Worm (Caenorhabditis elegans) whole organism, L4 larva: Measurements from ENCODE around the gene srlf-14.

Experiments
- R02D3.7 ChIP-seq: fragments of 150-350 bp; sonication (generic microtip); optimal IDR thresholded peaks from 3 replicates; lab custom pipeline; 2014; ENCODE audit warnings: missing biosample characterization, missing genetic modification characterization
- T20F7.1 ChIP-seq: fragments of 200-800 bp; sonication (Bioruptor generic); optimal IDR thresholded peaks from 2 replicates; lab custom pipeline; 2018; ENCODE audit warnings: mild to moderate bottlenecking, missing genetic modification characterization, missing compliant biosample characterization
- aha-1 ChIP-seq: fragments of 150-350 bp; peaks from one replicate; lab custom pipeline; 2014; ENCODE audit warnings: missing biosample characterization, missing genetic modification characterization
- ceh-44 ChIP-seq: fragments of 200-800 bp; sonication (Bioruptor generic); IDR thresholded peaks from 2 replicates; pipeline ENCODE4 v1.3.6; 2022; ENCODE audit warnings: missing genetic modification reagents, missing genetic modification characterization, missing compliant biosample characterization
- ceh-62 ChIP-seq: sonication (generic microtip); optimal IDR thresholded peaks from 2 replicates; lab custom pipeline; 2017; ENCODE audit warnings: missing biosample characterization, missing genetic modification characterization
- cey-2 ChIP-seq: sonication (generic microtip); optimal IDR thresholded peaks from 3 replicates; lab custom pipeline; 2017; ENCODE audit warnings: missing genetic modification characterization, mild to moderate bottlenecking, missing compliant biosample characterization, antibody characterized with exemption, borderline replicate concordance; ENCODE audit not compliant: insufficient read depth
- ctbp-1 ChIP-seq: fragments of 200-800 bp; sonication (Bioruptor generic); IDR thresholded peaks from 2 replicates; pipeline ENCODE4 v1.3.6; 2022; ENCODE audit warnings: missing genetic modification reagents, missing genetic modification characterization, missing compliant biosample characterization
- daf-16 ChIP-seq, 3 experiments: sonication (generic microtip); optimal IDR thresholded peaks; 2 replicates each; lab custom pipeline; 2016 to 2017; ENCODE audit warnings: missing genetic modification characterization in 3 of 3, missing genetic modification reagents in 3 of 3, mild to moderate bottlenecking in 2 of 3, missing compliant biosample characterization in 2 of 3, missing biosample characterization in 1 of 3, moderate library complexity in 1 of 3
- dmd-6 ChIP-seq: fragments of 200-800 bp; sonication (Bioruptor generic); IDR thresholded peaks from 2 replicates; pipeline ENCODE4 v1.3.6; 2022; ENCODE audit warnings: missing genetic modification reagents, missing genetic modification characterization, missing compliant biosample characterization
- duxl-1 ChIP-seq: sonication (generic microtip); optimal IDR thresholded peaks from 2 replicates; lab custom pipeline; 2016; ENCODE audit warnings: mild to moderate bottlenecking, missing genetic modification characterization, moderate library complexity, missing compliant biosample characterization; ENCODE audit not compliant: poor library complexity
- fkh-10 ChIP-seq: fragments of 150-350 bp; optimal IDR thresholded peaks from 2 replicates; lab custom pipeline; 2014; ENCODE audit warnings: missing biosample characterization, missing genetic modification reagents, missing genetic modification characterization
- fos-1 ChIP-seq: fragments of 150-350 bp; optimal IDR thresholded peaks from 2 replicates; lab custom pipeline; 2014; ENCODE audit warnings: missing biosample characterization, missing genetic modification characterization
- hlh-30 ChIP-seq: sonication (generic microtip); optimal IDR thresholded peaks from 2 replicates; lab custom pipeline; 2017; ENCODE audit warnings: antibody characterized with exemption, mild to moderate bottlenecking, missing genetic modification characterization, missing compliant biosample characterization; ENCODE audit not compliant: insufficient read depth
- hmg-1.1 ChIP-seq: fragments of 200-800 bp; sonication (Bioruptor generic); IDR thresholded peaks from 2 replicates; pipeline ENCODE4 v1.3.6; 2022; ENCODE audit warnings: missing genetic modification reagents, missing genetic modification characterization, missing compliant biosample characterization
- lin-1 ChIP-seq: fragments of 200-800 bp; sonication (Bioruptor generic); IDR thresholded peaks from 2 replicates; pipeline ENCODE4 v1.3.6; 2022; ENCODE audit warnings: missing genetic modification reagents, missing genetic modification characterization, missing compliant biosample characterization
- lin-29 ChIP-seq: fragments of 200-800 bp; sonication (Bioruptor generic); IDR thresholded peaks from 2 replicates; pipeline ENCODE4 v1.3.6; 2022; ENCODE audit warnings: missing genetic modification reagents, missing genetic modification characterization, missing compliant biosample characterization
- lin-38 ChIP-seq: fragments of 200-800 bp; sonication (Bioruptor generic); IDR thresholded peaks from 2 replicates; pipeline ENCODE4 v1.3.6; 2022; ENCODE audit warnings: missing genetic modification reagents, missing genetic modification characterization, missing compliant biosample characterization
- lir-3 ChIP-seq: sonication (generic microtip); optimal IDR thresholded peaks from 2 replicates; lab custom pipeline; 2016; ENCODE audit warnings: mild to moderate bottlenecking, missing genetic modification characterization, missing compliant biosample characterization
- lsy-2 ChIP-seq, 2 experiments: fragments of 150-350 bp in 1 of 2; sonication (generic microtip) in 1 of 2; optimal IDR thresholded peaks; 2 replicates each; lab custom pipeline; 2014 to 2017; ENCODE audit warnings: missing biosample characterization in 2 of 2, missing genetic modification characterization in 2 of 2
- madf-9 ChIP-seq: fragments of 200-800 bp; sonication (Bioruptor generic); conservative IDR thresholded peaks from 2 replicates; pipeline ENCODE4 v1.3.6; 2022; ENCODE audit warnings: missing genetic modification reagents, missing genetic modification characterization, missing compliant biosample characterization
- mxl-3 ChIP-seq: fragments of 200-800 bp; sonication (Bioruptor generic); optimal IDR thresholded peaks from 2 replicates; lab custom pipeline; 2018; ENCODE audit warnings: mild to moderate bottlenecking, missing genetic modification characterization, missing compliant biosample characterization
- nhr-10 ChIP-seq: fragments of 150-350 bp; optimal IDR thresholded peaks from 2 replicates; lab custom pipeline; 2014; ENCODE audit warnings: missing biosample characterization, missing genetic modification characterization
- nhr-111 ChIP-seq: fragments of 200-800 bp; sonication (Bioruptor generic); optimal IDR thresholded peaks from 2 replicates; lab custom pipeline; 2018; ENCODE audit warnings: mild to moderate bottlenecking, missing genetic modification characterization, missing compliant biosample characterization
- nhr-237 ChIP-seq: sonication (generic microtip); optimal IDR thresholded peaks from 2 replicates; lab custom pipeline; 2017; ENCODE audit warnings: missing biosample characterization, missing genetic modification characterization
- nhr-25 ChIP-seq: sonication (generic microtip); optimal IDR thresholded peaks from 2 replicates; lab custom pipeline; 2017; ENCODE audit warnings: missing genetic modification characterization, mild to moderate bottlenecking, missing compliant biosample characterization, antibody characterized with exemption, moderate library complexity, borderline replicate concordance; ENCODE audit not compliant: insufficient read depth
- nhr-76 ChIP-seq: fragments of 150-350 bp; optimal IDR thresholded peaks from 2 replicates; lab custom pipeline; 2014; ENCODE audit warnings: missing biosample characterization, missing genetic modification characterization
- rbr-2 ChIP-seq: sonication (generic microtip); optimal IDR thresholded peaks from 2 replicates; lab custom pipeline; 2016; ENCODE audit warnings: missing genotype, missing genetic modification characterization, missing compliant biosample characterization
- sdz-12 ChIP-seq: fragments of 200-800 bp; sonication (Bioruptor generic); optimal IDR thresholded peaks from 2 replicates; lab custom pipeline; 2018; ENCODE audit warnings: mild to moderate bottlenecking, missing genetic modification characterization, missing compliant biosample characterization
- set-16 ChIP-seq: fragments of 200-800 bp; sonication (Bioruptor generic); IDR thresholded peaks from 2 replicates; pipeline ENCODE4 v1.3.6; 2022; ENCODE audit warnings: missing genetic modification reagents, missing genetic modification characterization, missing compliant biosample characterization
- spr-1 ChIP-seq: sonication (generic microtip); optimal IDR thresholded peaks from 2 replicates; lab custom pipeline; 2016; ENCODE audit warnings: mild to moderate bottlenecking, missing genetic modification characterization, missing compliant biosample characterization
- tag-97 ChIP-seq: fragments of 200-800 bp; sonication (Bioruptor generic); IDR thresholded peaks from 2 replicates; pipeline ENCODE4 v1.3.6; 2022; ENCODE audit warnings: missing genetic modification characterization, missing compliant biosample characterization
- unc-62 ChIP-seq, 3 experiments: fragments of 150-350 bp in 1 of 3; sonication (generic microtip); optimal IDR thresholded peaks in 2 of 3; peaks in 1 of 3; 1 replicate in 1 of 3; 2 replicates in 2 of 3; lab custom pipeline; 2014 to 2017; ENCODE audit warnings: missing biosample characterization in 3 of 3, missing genetic modification characterization in 3 of 3, missing genetic modification reagents in 3 of 3, missing genotype in 1 of 3
- vab-7 ChIP-seq: fragments of 200-800 bp; sonication (Bioruptor generic); IDR thresholded peaks from 2 replicates; pipeline ENCODE4 v1.3.6; 2022; ENCODE audit warnings: missing genetic modification reagents, missing genetic modification characterization, missing compliant biosample characterization
- zag-1 ChIP-seq: fragments of 150-350 bp; optimal IDR thresholded peaks from 2 replicates; lab custom pipeline; 2014; ENCODE audit warnings: missing biosample characterization, missing genetic modification characterization
- zip-2 ChIP-seq: fragments of 150-350 bp; optimal IDR thresholded peaks from 2 replicates; lab custom pipeline; 2014; ENCODE audit warnings: missing biosample characterization, missing genetic modification characterization

The srlf-14 gene

ce11 chrIV:10874527-10874926 is 19.6 kb downstream of the srlf-14 start, which contains the start of gene F13E9.12:
Gene F13E9.12 (minus strand): TSS chrIV:10874627.
- TF ChIP-seq hlh-30 (tag; lab: Kevin White, UChicago) (no peak), fkh-10 (GFP tag; lab: Kevin White, UChicago) (no peak), nhr-10 (tag; lab: Kevin White, UChicago) (no peak), daf-16 (GFP tag; optimal IDR thresholded peaks at IDR 0.05; lab: Kevin White, UChicago) (no peak), daf-16 (tag; optimal IDR thresholded peaks at IDR 0.05; lab: Kevin White, UChicago) (no peak), nhr-25 (tag; lab: Kevin White, UChicago) (no peak), zag-1 (tag; lab: Kevin White, UChicago) (no peak), vab-7 (GFP tag; lab: Robert Waterston, UW) (no peak), fos-1 (tag; lab: Kevin White, UChicago) (no peak), R02D3.7 (no peak), lsy-2 (tag; optimal IDR thresholded peaks at IDR 0.05; lab: Kevin White, UChicago) (no peak), T20F7.1 (no peak), lin-1 (no peak), nhr-237 (no peak)
- TF ChIP-seq, all 104 proteins: peak for 0

- TF ChIP-seq tag-97 (GFP tag; lab: Robert Waterston, UW) (no peak), hmg-1.1 (GFP tag; lab: Robert Waterston, UW) (no peak), lir-3 (no peak), lin-29 (GFP tag; lab: Robert Waterston, UW) (no peak), set-16 (GFP tag; lab: Robert Waterston, UW) (no peak)
Observed at ce11 chrIV:10870158-10870557, 24.0 kb downstream of the srlf-14 start.

- TF ChIP-seq lin-29 (GFP tag; lab: Robert Waterston, UW) (no peak), nhr-111 (GFP tag; lab: Kevin White, UChicago) (no peak), aha-1 (peak; percentile 88), mxl-3 (GFP tag; lab: Kevin White, UChicago) (no peak), unc-62 (GFP tag; optimal IDR thresholded peaks at IDR 0.05 in 1 of 2; lab: Kevin White, UChicago) (peak in 1 of 2 experiments; percentile 44), unc-62 (tag; optimal IDR thresholded peaks at IDR 0.05; lab: Kevin White, UChicago) (no peak)
Observed at ce11 chrIV:10869642-10870041, 24.5 kb downstream of the srlf-14 start.

- TF ChIP-seq cey-2 (tag; lab: Kevin White, UChicago) = no peak
- TF ChIP-seq lin-1 = no peak
- no peak for TF ChIP-seq nhr-76 (tag; lab: Kevin White, UChicago)
- TF ChIP-seq madf-9 (GFP tag; lab: Robert Waterston, UW) = no peak
- 0 out of 2 replicates have a peak, but pooled peaks have one; percentile 10 for TF ChIP-seq ctbp-1 (GFP tag; lab: Robert Waterston, UW)
- no peak for TF ChIP-seq sdz-12
- TF ChIP-seq mxl-3 (GFP tag; lab: Kevin White, UChicago) = peak; percentile 14
- no peak for TF ChIP-seq ceh-44
- peak; percentile 54 for TF ChIP-seq rbr-2
- TF ChIP-seq lin-38 = no peak
- no peak for TF ChIP-seq ceh-62 (tag; lab: Kevin White, UChicago)
- TF ChIP-seq dmd-6 (GFP tag; lab: Robert Waterston, UW) = no peak
- peak; percentile 95 for TF ChIP-seq aha-1
- no peak for TF ChIP-seq spr-1 (tag; lab: Kevin White, UChicago)
- no peak for TF ChIP-seq zip-2 (tag; lab: Kevin White, UChicago)
- peak in 1 of 2 experiments; percentile 97 for TF ChIP-seq unc-62 (GFP tag; optimal IDR thresholded peaks at IDR 0.05 in 1 of 2; lab: Kevin White, UChicago)
- no peak for TF ChIP-seq unc-62 (tag; optimal IDR thresholded peaks at IDR 0.05; lab: Kevin White, UChicago)
- TF ChIP-seq duxl-1 (tag; lab: Kevin White, UChicago) = no peak
- TF ChIP-seq, all 104 proteins: peak for 5
Observed at ce11 chrIV:10868629-10869251, 25.4 kb downstream of the srlf-14 start, which contains the start of gene F13E9.11. Gene F13E9.11 (minus strand): TSS chrIV:10869135.
